Worm (Caenorhabditis elegans) whole organism, L2 larva: ENCODE measurements around the gene twk-2.

ENCODE experiments used
- C34F6.9 ChIP-seq: fragments of 150-350 bp; optimal IDR thresholded peaks from 2 replicates; lab custom pipeline; 2014; ENCODE audit warnings: missing biosample characterization, missing genetic modification characterization
- R02D3.7 ChIP-seq: fragments of 150-350 bp; optimal IDR thresholded peaks from 2 replicates; lab custom pipeline; 2014; ENCODE audit warnings: missing biosample characterization, missing genetic modification characterization
- ZK546.5 ChIP-seq: sonication (generic microtip); optimal IDR thresholded peaks from 2 replicates; lab custom pipeline; 2017; ENCODE audit warnings: missing biosample characterization, missing genetic modification characterization
- alr-1 ChIP-seq: fragments of 150-350 bp; optimal IDR thresholded peaks from 2 replicates; lab custom pipeline; 2014; ENCODE audit warnings: missing biosample characterization, missing genetic modification characterization
- blmp-1 ChIP-seq: sonication (generic microtip); optimal IDR thresholded peaks from 2 replicates; lab custom pipeline; 2017; ENCODE audit warnings: missing genetic modification characterization, mild to moderate bottlenecking, missing compliant biosample characterization, antibody characterized with exemption, moderate library complexity; ENCODE audit not compliant: insufficient read depth
- ceh-16 ChIP-seq: fragments of 150-350 bp; optimal IDR thresholded peaks from 2 replicates; lab custom pipeline; 2014; ENCODE audit warnings: missing biosample characterization, missing genetic modification characterization
- ceh-82 ChIP-seq: fragments of 150-350 bp; optimal IDR thresholded peaks from 2 replicates; lab custom pipeline; 2014; ENCODE audit warnings: missing biosample characterization, missing genetic modification characterization
- crh-2 ChIP-seq: sonication (generic microtip); optimal IDR thresholded peaks from 2 replicates; lab custom pipeline; 2017; ENCODE audit warnings: missing biosample characterization, missing genetic modification characterization
- egl-27 ChIP-seq: sonication (generic microtip); optimal IDR thresholded peaks from 3 replicates; lab custom pipeline; 2017; ENCODE audit warnings: missing biosample characterization, missing genetic modification reagents, missing genetic modification characterization
- elt-1 ChIP-seq: fragments of 150-350 bp; optimal IDR thresholded peaks from 2 replicates; lab custom pipeline; 2014; ENCODE audit warnings: missing biosample characterization, missing genetic modification characterization
- fos-1 ChIP-seq: fragments of 150-350 bp; optimal IDR thresholded peaks from 2 replicates; lab custom pipeline; 2014; ENCODE audit warnings: missing biosample characterization, missing genetic modification characterization
- gmeb-1 ChIP-seq: fragments of 150-350 bp; optimal IDR thresholded peaks from 2 replicates; lab custom pipeline; 2014; ENCODE audit warnings: missing biosample characterization, missing genetic modification characterization
- lin-39 ChIP-seq: fragments of 150-350 bp; optimal IDR thresholded peaks from 2 replicates; lab custom pipeline; 2014; ENCODE audit warnings: missing biosample characterization, missing genetic modification reagents, missing genetic modification characterization
- lsy-2 ChIP-seq, 2 experiments: fragments of 150-350 bp in 1 of 2; sonication (generic microtip) in 1 of 2; optimal IDR thresholded peaks; 2 replicates each; lab custom pipeline; 2014 to 2017; ENCODE audit warnings: missing biosample characterization in 2 of 2, missing genetic modification characterization in 2 of 2
- mab-5 ChIP-seq: fragments of 150-350 bp; optimal IDR thresholded peaks from 2 replicates; lab custom pipeline; 2014; ENCODE audit warnings: missing biosample characterization, missing genetic modification characterization
- mbf-1 ChIP-seq: sonication (generic microtip); optimal IDR thresholded peaks from 2 replicates; lab custom pipeline; 2017; ENCODE audit warnings: missing biosample characterization, missing genetic modification characterization
- mdl-1 ChIP-seq, 2 experiments: fragments of 150-350 bp in 1 of 2; sonication (generic microtip) in 1 of 2; optimal IDR thresholded peaks; 2 replicates each; lab custom pipeline; 2017; ENCODE audit warnings: missing biosample characterization in 2 of 2, missing genetic modification characterization in 2 of 2
- nhr-11 ChIP-seq: fragments of 150-350 bp; optimal IDR thresholded peaks from 2 replicates; lab custom pipeline; 2014; ENCODE audit warnings: missing biosample characterization, missing genetic modification characterization
- nhr-23 ChIP-seq: fragments of 150-350 bp; optimal IDR thresholded peaks from 2 replicates; lab custom pipeline; 2014; ENCODE audit warnings: missing biosample characterization, missing genetic modification reagents, missing genetic modification characterization
- nhr-237 ChIP-seq: fragments of 150-350 bp; optimal IDR thresholded peaks from 2 replicates; lab custom pipeline; 2014; ENCODE audit warnings: missing biosample characterization, missing genetic modification characterization
- nhr-25 ChIP-seq: fragments of 150-350 bp; sonication (generic microtip); optimal IDR thresholded peaks from 3 replicates; lab custom pipeline; 2014; ENCODE audit warnings: missing biosample characterization, missing genetic modification characterization
- nhr-6 ChIP-seq: fragments of 150-350 bp; optimal IDR thresholded peaks from 2 replicates; lab custom pipeline; 2014; ENCODE audit warnings: missing biosample characterization, missing genetic modification characterization
- nhr-77 ChIP-seq: fragments of 150-350 bp; optimal IDR thresholded peaks from 2 replicates; lab custom pipeline; 2014; ENCODE audit warnings: missing biosample characterization, missing genetic modification characterization
- sma-3 ChIP-seq: sonication (generic microtip); optimal IDR thresholded peaks from 2 replicates; lab custom pipeline; 2016; ENCODE audit warnings: missing genetic modification reagents, missing genetic modification characterization, missing compliant biosample characterization
- snpc-4 ChIP-seq: fragments of 150-350 bp; optimal IDR thresholded peaks from 2 replicates; lab custom pipeline; 2014; ENCODE audit warnings: missing biosample characterization, missing genetic modification characterization
- unc-39 ChIP-seq: fragments of 150-350 bp; optimal IDR thresholded peaks from 2 replicates; lab custom pipeline; 2014; ENCODE audit warnings: missing biosample characterization, missing genetic modification characterization
- unc-55 ChIP-seq: fragments of 150-350 bp; sonication (generic microtip); optimal IDR thresholded peaks from 3 replicates; lab custom pipeline; 2014; ENCODE audit warnings: missing biosample characterization, missing genetic modification reagents, missing genetic modification characterization
- unc-62 ChIP-seq: fragments of 150-350 bp; optimal IDR thresholded peaks from 2 replicates; lab custom pipeline; 2014; ENCODE audit warnings: missing biosample characterization, missing genetic modification reagents, missing genetic modification characterization
- zag-1 ChIP-seq: fragments of 150-350 bp; optimal IDR thresholded peaks from 2 replicates; lab custom pipeline; 2014; ENCODE audit warnings: missing biosample characterization, missing genetic modification characterization
- ztf-1 ChIP-seq: fragments of 200-800 bp; sonication (Bioruptor generic); conservative IDR thresholded peaks from 2 replicates; pipeline ENCODE4 v1.3.6; 2022; ENCODE audit warnings: missing genetic modification characterization, missing compliant biosample characterization
- ztf-11 ChIP-seq: sonication (generic microtip); optimal IDR thresholded peaks from 2 replicates; lab custom pipeline; 2017; ENCODE audit warnings: missing biosample characterization, missing genetic modification characterization
- ztf-4 ChIP-seq: fragments of 150-350 bp; optimal IDR thresholded peaks from 2 replicates; lab custom pipeline; 2014; ENCODE audit warnings: missing biosample characterization, missing genetic modification characterization

The twk-2 gene

ce11 chrII:4489288-4489687 is 36.3 kb upstream of the twk-2 start, which contains the start of gene T05C1.3:
TSS of gene T05C1.3 (minus strand) at chrII:4489388.
- TF ChIP-seq ztf-11 (tag; lab: Kevin White, UChicago) (no peak), nhr-77 (no peak), blmp-1 (tag; lab: Kevin White, UChicago) (no peak), egl-27 (tag; lab: Kevin White, UChicago) (no peak), ceh-82 (tag; lab: Kevin White, UChicago) (no peak), ZK546.5 (no peak), nhr-23 (tag; lab: Kevin White, UChicago) (no peak), snpc-4 (no peak), crh-2 (no peak)

- TF ChIP-seq nhr-6 (tag; lab: Kevin White, UChicago) = no peak
Observed at ce11 chrII:4482021-4482420, 29.1 kb upstream of the twk-2 start, which contains the start of gene T05C1.2. TSS of gene T05C1.2 (minus strand) at chrII:4482121.

- TF ChIP-seq unc-62 (no peak), R02D3.7 (tag; lab: Kevin White, UChicago) (no peak), unc-55 (GFP tag; lab: Kevin White, UChicago) (no peak), lsy-2 (tag; optimal IDR thresholded peaks at IDR 0.05; lab: Kevin White, UChicago) (no peak), fos-1 (tag; lab: Kevin White, UChicago) (no peak), ztf-4 (no peak), lin-39 (tag; lab: Kevin White, UChicago) (no peak), ztf-1 (GFP tag; lab: Robert Waterston, UW) (no peak), nhr-6 (tag; lab: Kevin White, UChicago) (no peak)
Observed at ce11 chrII:4478303-4478702, 25.4 kb upstream of the twk-2 start, which contains the start of gene T05C1.1. TSS of gene T05C1.1 (plus strand) at chrII:4478603.

DNA sequence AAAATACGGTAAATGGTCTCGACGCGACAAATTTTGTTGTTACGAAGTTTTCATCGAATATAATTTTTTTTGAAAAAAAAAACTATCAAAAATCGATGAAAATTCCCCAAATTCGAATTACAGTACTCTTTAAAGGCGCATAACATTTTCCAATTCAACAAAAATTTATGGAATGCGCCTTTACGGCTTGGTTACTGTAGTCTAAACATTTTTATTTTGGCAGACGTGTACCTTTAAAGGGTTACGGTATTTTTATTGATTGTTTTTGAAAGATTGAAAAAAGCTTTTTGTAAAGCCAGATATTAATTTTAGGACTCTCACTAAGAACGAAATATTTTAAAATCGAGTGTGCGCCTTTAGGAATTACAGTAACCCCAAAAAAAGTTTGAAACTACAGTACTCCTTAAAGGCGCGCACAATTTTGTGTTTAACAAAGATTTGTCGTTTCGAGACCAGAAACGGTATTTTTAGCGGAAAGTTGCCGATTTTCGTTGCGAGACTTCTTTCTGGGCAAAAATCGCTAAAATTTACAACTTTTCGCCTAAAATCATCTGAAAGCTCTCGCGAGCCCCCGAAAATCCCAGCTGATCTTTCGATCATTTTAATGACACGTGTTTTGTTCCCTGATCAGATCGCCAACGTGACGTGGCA is 21.2 kb upstream of the twk-2 start:
- TF ChIP-seq mbf-1 (no peak), gmeb-1 (tag; lab: Kevin White, UChicago) (no peak), mab-5 (tag; lab: Kevin White, UChicago) (no peak)

DNA sequence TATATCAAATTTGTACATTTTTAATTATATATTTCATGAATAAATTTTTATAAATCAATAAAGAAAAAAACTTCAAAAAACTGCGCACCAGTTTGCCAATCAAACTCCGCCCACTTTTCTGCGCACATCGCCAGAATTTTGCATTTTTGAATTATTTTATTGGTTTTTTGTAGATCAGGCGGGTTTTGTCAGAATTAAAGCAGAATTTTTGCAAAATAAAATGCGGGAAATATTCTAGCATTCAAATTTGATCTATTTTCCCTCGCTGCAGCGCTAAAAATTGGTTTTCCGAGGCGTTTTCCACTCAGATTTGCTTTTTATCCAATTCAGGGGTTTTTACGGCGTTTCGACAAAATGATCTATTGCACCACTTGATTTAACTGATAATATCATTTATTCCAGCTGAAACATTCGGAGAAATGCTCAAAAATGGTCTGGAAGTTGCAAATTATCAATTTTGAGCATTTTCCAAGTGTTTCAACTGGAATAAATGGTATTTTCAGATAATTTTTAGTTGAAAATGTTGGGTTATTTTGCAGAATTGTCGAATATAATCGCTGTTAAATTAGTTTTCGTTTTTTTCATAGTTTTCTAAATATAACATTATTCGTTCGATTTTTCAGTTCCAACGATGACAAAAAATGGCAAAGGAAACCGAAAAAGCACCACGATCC is 18.2 kb upstream of the twk-2 start, which contains the start of gene W06B4.1:
TSS of gene W06B4.1 (plus strand) at position 624 of the 674 bp plus-strand sequence.
- TF ChIP-seq ZK546.5 (no peak), zag-1 (tag; lab: Kevin White, UChicago) (no peak), nhr-237 (no peak), ceh-16 (no peak), egl-27 (tag; lab: Kevin White, UChicago) (no peak), unc-39 (tag; lab: Kevin White, UChicago) (no peak), R02D3.7 (tag; lab: Kevin White, UChicago) (no peak), nhr-23 (tag; lab: Kevin White, UChicago) (no peak)

DNA sequence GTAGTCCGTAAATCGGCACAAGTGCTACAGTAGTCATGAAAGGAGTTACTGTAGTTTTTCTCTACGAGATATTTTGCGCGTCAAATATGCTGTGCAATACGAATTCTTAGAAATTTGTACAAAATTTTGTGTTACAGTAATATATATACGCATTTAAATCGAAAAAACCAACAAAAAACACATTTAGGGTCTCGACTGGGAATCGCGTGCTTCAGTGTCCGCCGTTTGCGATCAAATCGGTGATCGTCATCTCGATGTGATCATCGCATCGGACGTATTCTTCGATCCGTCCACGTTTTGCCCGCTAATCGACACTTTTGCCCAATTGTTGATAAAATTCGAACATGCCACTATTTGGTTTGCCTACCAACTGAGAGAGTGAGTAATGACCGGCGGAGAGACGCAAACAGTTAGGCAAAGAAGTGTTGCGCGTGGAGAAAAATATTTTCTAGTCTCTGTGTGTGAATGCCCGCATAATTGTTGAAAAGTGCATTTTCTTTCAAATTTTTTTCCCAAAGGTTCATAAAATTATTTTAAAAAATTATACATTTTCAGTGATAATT is 16.0 kb upstream of the twk-2 start:
- TF ChIP-seq elt-1 (tag; lab: Kevin White, UChicago) (no peak), ztf-4 (no peak), nhr-77 (no peak), fos-1 (tag; lab: Kevin White, UChicago) (peak; percentile 67), alr-1 (no peak), nhr-25 (no peak)

DNA sequence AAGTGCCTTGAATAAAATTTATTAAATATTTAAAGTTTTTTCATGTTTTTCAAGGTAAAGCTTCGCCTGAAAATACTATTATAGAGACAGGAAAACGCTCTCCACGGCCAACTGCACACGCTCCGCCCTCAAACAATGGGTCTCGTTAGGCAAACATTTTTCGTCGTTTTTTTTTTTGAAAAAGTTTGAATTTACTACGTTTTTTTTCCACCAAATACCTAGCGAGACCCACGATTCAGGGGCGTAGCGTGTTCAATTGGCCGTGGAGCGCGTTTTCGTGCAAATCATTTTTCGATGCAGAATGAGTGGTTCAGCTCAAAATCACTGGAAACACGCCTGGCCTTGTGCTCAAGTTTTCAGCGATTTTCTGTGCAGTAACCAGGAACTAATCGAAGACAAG is 14.9 kb upstream of the twk-2 start, which contains the start of gene W06B4.2:
TSS of gene W06B4.2 (plus strand) at position 301 of the 400 bp plus-strand sequence.
- TF ChIP-seq unc-55 (GFP tag; lab: Kevin White, UChicago) = no peak
- TF ChIP-seq nhr-25 = no peak
- TF ChIP-seq mdl-1 (tag; optimal IDR thresholded peaks at IDR 0.05; lab: Kevin White, UChicago) = no peak
- TF ChIP-seq crh-2 = no peak
- TF ChIP-seq mbf-1 = no peak
- no peak for TF ChIP-seq nhr-11 (tag; lab: Kevin White, UChicago)
- TF ChIP-seq C34F6.9 = no peak
- TF ChIP-seq sma-3 (GFP tag; lab: Kevin White, UChicago) = no peak
- no peak for TF ChIP-seq nhr-77
- TF ChIP-seq ZK546.5 = no peak
- TF ChIP-seq nhr-6 (tag; lab: Kevin White, UChicago) = no peak
- TF ChIP-seq snpc-4 = no peak
